Fruit fly (Drosophila melanogaster) whole organism, embryonic: Measurements from ENCODE around the gene CG5390.
A peak's percentile ranks its signal among the peaks of the same experiment; 100 is the strongest.

Source experiments
- B-H2 ChIP-seq: fragments of 200-800 bp; sonication (Bioruptor generic); optimal IDR thresholded peaks from 2 replicates; lab custom pipeline; 2018; ENCODE audit warnings: missing biosample characterization, mild to moderate bottlenecking, missing genetic modification characterization
- BtbVII ChIP-seq: fragments of 200-800 bp; sonication (Bioruptor generic); optimal IDR thresholded peaks from 3 replicates; lab custom pipeline; 2017; ENCODE audit warnings: missing biosample characterization, mild to moderate bottlenecking, missing genetic modification characterization
- CG10267 ChIP-seq: fragments of 200-800 bp; sonication (Bioruptor generic); optimal IDR thresholded peaks from 2 replicates; lab custom pipeline; 2018; ENCODE audit warnings: missing biosample characterization, mild to moderate bottlenecking, missing genetic modification characterization, moderate library complexity
- CG11696 ChIP-seq: fragments of 200-800 bp; sonication (Bioruptor generic); IDR thresholded peaks from 2 replicates; pipeline ENCODE4 v1.3.6; 2022; ENCODE audit warnings: missing biosample characterization, missing genetic modification characterization
- CG1529 ChIP-seq: fragments of 200-800 bp; sonication (Bioruptor generic); optimal IDR thresholded peaks from 3 replicates; lab custom pipeline; 2018; ENCODE audit warnings: missing biosample characterization, missing genetic modification characterization
- CG17328 ChIP-seq: fragments of 200-800 bp; sonication (Bioruptor generic); IDR thresholded peaks from 2 replicates; pipeline ENCODE4 v1.3.6; 2022; ENCODE audit warnings: missing biosample characterization, missing genetic modification characterization
- CG18476 ChIP-seq: fragments of 200-800 bp; sonication (Bioruptor generic); optimal IDR thresholded peaks from 2 replicates; lab custom pipeline; 2016; ENCODE audit warnings: missing biosample characterization, mild to moderate bottlenecking, missing genetic modification characterization
- CG2129 ChIP-seq: fragments of 200-800 bp; sonication (Bioruptor generic); IDR thresholded peaks from 2 replicates; pipeline ENCODE4 v1.3.6; 2022; ENCODE audit warnings: missing biosample characterization, missing genetic modification characterization; ENCODE audit not compliant: partially characterized antibody
- CG2199 ChIP-seq: fragments of 200-800 bp; sonication (Bioruptor generic); IDR thresholded peaks from 3 replicates; pipeline ENCODE4 v1.3.6; 2022; ENCODE audit warnings: missing biosample characterization, missing genetic modification characterization
- CG2712 ChIP-seq: fragments of 200-800 bp; optimal IDR thresholded peaks from 3 replicates; lab custom pipeline; 2019; ENCODE audit warnings: missing biosample characterization, mild to moderate bottlenecking, missing genetic modification characterization, moderate library complexity
- CG30020 ChIP-seq: fragments of 200-800 bp; optimal IDR thresholded peaks from 2 replicates; lab custom pipeline; 2019; ENCODE audit warnings: missing biosample characterization, mild to moderate bottlenecking, missing genetic modification characterization, moderate library complexity
- CG3281 ChIP-seq: fragments of 200-800 bp; sonication (Bioruptor generic); optimal IDR thresholded peaks from 3 replicates; lab custom pipeline; 2017; ENCODE audit warnings: missing biosample characterization, mild to moderate bottlenecking, missing genetic modification characterization
- CG34422 ChIP-seq: fragments of 200-800 bp; sonication (Bioruptor generic); IDR thresholded peaks from 3 replicates; pipeline ENCODE4 v1.3.6; 2022; ENCODE audit warnings: missing biosample characterization, missing genetic modification characterization
- CG3847 ChIP-seq: fragments of 200-800 bp; sonication (Bioruptor generic); IDR thresholded peaks from 2 replicates; pipeline ENCODE4 v1.3.6; 2022; ENCODE audit warnings: missing biosample characterization, missing genetic modification characterization
- CG4424 ChIP-seq: fragments of 200-800 bp; sonication (Bioruptor generic); optimal IDR thresholded peaks from 3 replicates; lab custom pipeline; 2016; ENCODE audit warnings: missing biosample characterization, missing genetic modification characterization
- CG4617 ChIP-seq: fragments of 200-800 bp; sonication (Bioruptor generic); optimal IDR thresholded peaks from 3 replicates; lab custom pipeline; 2016; ENCODE audit warnings: missing biosample characterization, missing genetic modification characterization, borderline replicate concordance
- CG6765 ChIP-seq: fragments of 200-800 bp; sonication (Bioruptor generic); optimal IDR thresholded peaks from 3 replicates; lab custom pipeline; 2017; ENCODE audit warnings: missing biosample characterization, mild to moderate bottlenecking, missing genetic modification characterization
- CG9817 ChIP-seq: fragments of 200-800 bp; sonication (Bioruptor generic); optimal IDR thresholded peaks from 2 replicates; lab custom pipeline; 2018; ENCODE audit warnings: missing biosample characterization, mild to moderate bottlenecking, missing genetic modification characterization, moderate library complexity
- Dad ChIP-seq: fragments of 200-800 bp; sonication (Bioruptor generic); optimal IDR thresholded peaks from 3 replicates; lab custom pipeline; 2016; ENCODE audit warnings: missing biosample characterization, missing genetic modification characterization
- Eip74EF ChIP-seq, 2 experiments: fragments of 200-800 bp in 1 of 2; fragments of >200 bp in 1 of 2; sonication (Bioruptor generic) in 1 of 2; optimal IDR thresholded peaks; 2 replicates each; lab custom pipeline; 2017 to 2019; ENCODE audit warnings: missing biosample characterization in 2 of 2, missing genetic modification characterization in 2 of 2, mild to moderate bottlenecking in 1 of 2, moderate library complexity in 1 of 2
- H15 ChIP-seq: fragments of 200-800 bp; sonication (Bioruptor generic); IDR thresholded peaks from 3 replicates; pipeline ENCODE4 v1.3.6; 2022; ENCODE audit warnings: missing biosample characterization, missing genetic modification characterization
- HHEX ChIP-seq: fragments of 200-800 bp; sonication (Bioruptor generic); optimal IDR thresholded peaks from 3 replicates; lab custom pipeline; 2017; ENCODE audit warnings: missing biosample characterization, mild to moderate bottlenecking, missing genetic modification characterization, missing genetic modification reagents
- Hey ChIP-seq: fragments of 200-800 bp; sonication (Bioruptor generic); optimal IDR thresholded peaks from 3 replicates; lab custom pipeline; 2018; ENCODE audit warnings: missing biosample characterization, mild to moderate bottlenecking, missing genetic modification characterization
- Hr39 ChIP-seq: fragments of >200 bp; optimal IDR thresholded peaks from 2 replicates; lab custom pipeline; 2017
- Hsf ChIP-seq: fragments of 200-800 bp; sonication (Bioruptor generic); optimal IDR thresholded peaks from 3 replicates; lab custom pipeline; 2016; ENCODE audit warnings: missing biosample characterization, missing genetic modification characterization
- Mrtf ChIP-seq: fragments of 200-800 bp; sonication (Bioruptor generic); IDR thresholded peaks from 3 replicates; pipeline ENCODE4 v1.3.6; 2022; ENCODE audit warnings: missing biosample characterization, missing genetic modification characterization
- NC2β ChIP-seq: fragments of 200-800 bp; sonication (Bioruptor generic); optimal IDR thresholded peaks from 2 replicates; lab custom pipeline; 2016; ENCODE audit warnings: missing biosample characterization, missing genetic modification characterization
- NK7.1 ChIP-seq: fragments of 200-800 bp; sonication (Bioruptor generic); optimal IDR thresholded peaks from 3 replicates; lab custom pipeline; 2016; ENCODE audit warnings: missing biosample characterization, missing genetic modification characterization
- Neu2 ChIP-seq: fragments of 200-800 bp; sonication (Bioruptor generic); optimal IDR thresholded peaks from 3 replicates; lab custom pipeline; 2016; ENCODE audit warnings: missing biosample characterization, missing genetic modification characterization, borderline replicate concordance
- Oli ChIP-seq: fragments of 200-800 bp; sonication (Bioruptor generic); optimal IDR thresholded peaks from 2 replicates; lab custom pipeline; 2018; ENCODE audit warnings: missing biosample characterization, mild to moderate bottlenecking, missing genetic modification characterization, moderate library complexity
- PHDP ChIP-seq: fragments of 200-800 bp; sonication (Bioruptor generic); optimal IDR thresholded peaks from 3 replicates; lab custom pipeline; 2018; ENCODE audit warnings: missing biosample characterization, mild to moderate bottlenecking, missing genetic modification characterization, moderate library complexity
- Sin3A ChIP-seq: fragments of >200 bp; optimal IDR thresholded peaks from 2 replicates; lab custom pipeline; 2018
- Sox102F ChIP-seq: fragments of 200-800 bp; sonication (Bioruptor generic); optimal IDR thresholded peaks from 2 replicates; lab custom pipeline; 2018; ENCODE audit warnings: missing biosample characterization, mild to moderate bottlenecking, missing genetic modification characterization, moderate library complexity
- TFAM ChIP-seq: fragments of 200-800 bp; sonication (Bioruptor generic); optimal IDR thresholded peaks from 2 replicates; lab custom pipeline; 2017; ENCODE audit warnings: missing biosample characterization, missing genetic modification characterization, inconsistent platforms
- Vsx1 ChIP-seq: fragments of 200-800 bp; sonication (Bioruptor generic); optimal IDR thresholded peaks from 2 replicates; lab custom pipeline; 2017; ENCODE audit warnings: missing biosample characterization, mild to moderate bottlenecking, missing genetic modification characterization, missing genetic modification reagents
- bowl ChIP-seq: fragments of 200-800 bp; sonication (Bioruptor generic); IDR thresholded peaks from 2 replicates; pipeline ENCODE4 v1.3.6; 2022; ENCODE audit warnings: missing biosample characterization, missing genetic modification characterization
- corto ChIP-seq: fragments of 200-800 bp; sonication (Bioruptor generic); optimal IDR thresholded peaks from 2 replicates; lab custom pipeline; 2016; ENCODE audit warnings: missing biosample characterization, mild to moderate bottlenecking, missing genetic modification characterization, moderate library complexity
- croc ChIP-seq: fragments of 200-800 bp; sonication (Bioruptor generic); conservative IDR thresholded peaks from 3 replicates; pipeline ENCODE4 v1.3.6; 2022; ENCODE audit warnings: missing biosample characterization, missing genetic modification characterization
- dm ChIP-seq: fragments of 200-800 bp; sonication (Bioruptor generic); optimal IDR thresholded peaks from 3 replicates; lab custom pipeline; 2016; ENCODE audit warnings: missing biosample characterization, missing genetic modification characterization
- dmrt11E ChIP-seq: fragments of 200-800 bp; sonication (Bioruptor generic); optimal IDR thresholded peaks from 3 replicates; lab custom pipeline; 2018; ENCODE audit warnings: missing biosample characterization, mild to moderate bottlenecking, missing genetic modification characterization, moderate library complexity
- dmrt99B ChIP-seq: fragments of 200-800 bp; sonication (Bioruptor generic); optimal IDR thresholded peaks from 2 replicates; lab custom pipeline; 2018; ENCODE audit warnings: missing biosample characterization, mild to moderate bottlenecking, missing genetic modification characterization, moderate library complexity
- eyg ChIP-seq: fragments of 200-800 bp; sonication (Bioruptor generic); optimal IDR thresholded peaks from 3 replicates; lab custom pipeline; 2016; ENCODE audit warnings: missing biosample characterization, missing genetic modification characterization
- fd64A ChIP-seq: fragments of 200-800 bp; sonication (Bioruptor generic); optimal IDR thresholded peaks from 3 replicates; lab custom pipeline; 2018; ENCODE audit warnings: missing biosample characterization, mild to moderate bottlenecking, missing genetic modification characterization
- fd96Cb ChIP-seq: fragments of 200-800 bp; sonication (Bioruptor generic); optimal IDR thresholded peaks from 2 replicates; lab custom pipeline; 2018; ENCODE audit warnings: missing biosample characterization, mild to moderate bottlenecking, missing genetic modification characterization, moderate library complexity
- gem ChIP-seq: fragments of 200-800 bp; sonication (Bioruptor generic); optimal IDR thresholded peaks from 2 replicates; lab custom pipeline; 2019; ENCODE audit warnings: missing biosample characterization, mild to moderate bottlenecking, missing genetic modification characterization, moderate library complexity
- insv ChIP-seq, 2 experiments: fragments of 200-800 bp; sonication (Bioruptor generic); optimal IDR thresholded peaks; 3 replicates each; lab custom pipeline; 2016 to 2018; ENCODE audit warnings: missing biosample characterization in 2 of 2, missing genetic modification characterization in 2 of 2
- kah ChIP-seq: fragments of 200-800 bp; sonication (Bioruptor generic); optimal IDR thresholded peaks from 2 replicates; lab custom pipeline; 2018; ENCODE audit warnings: missing biosample characterization, mild to moderate bottlenecking, missing genetic modification characterization
- lmd ChIP-seq: fragments of 200-800 bp; sonication (Bioruptor generic); IDR thresholded peaks from 2 replicates; pipeline ENCODE4 v1.3.6; 2022; ENCODE audit warnings: missing biosample characterization, missing genetic modification characterization
- nerfin-1 ChIP-seq: fragments of 200-800 bp; sonication (Bioruptor generic); optimal IDR thresholded peaks from 3 replicates; lab custom pipeline; 2019; ENCODE audit warnings: missing biosample characterization, mild to moderate bottlenecking, missing genetic modification characterization, moderate library complexity
- ro ChIP-seq: fragments of 200-800 bp; sonication (Bioruptor generic); IDR thresholded peaks from 2 replicates; pipeline ENCODE4 v1.3.6; 2022; ENCODE audit warnings: missing biosample characterization, missing genetic modification characterization
- seq ChIP-seq: fragments of 200-800 bp; sonication (Bioruptor generic); IDR thresholded peaks from 2 replicates; pipeline ENCODE4 v1.3.6; 2022; ENCODE audit warnings: missing biosample characterization, missing genetic modification characterization
- tin ChIP-seq: fragments of 200-800 bp; sonication (Bioruptor generic); optimal IDR thresholded peaks from 3 replicates; lab custom pipeline; 2016; ENCODE audit warnings: missing biosample characterization, missing genetic modification characterization

The CG5390 gene

dm6 chr2L:10299810-10300147 is 6.6 kb downstream of the CG5390 start, which contains the start of gene CYLD (continued):
- TF ChIP-seq NK7.1 (GFP tag; lab: Kevin White, UChicago) (no peak), B-H2 (peak; percentile 14), corto (no peak), CG3847 (no peak), CG2199 (GFP tag; lab: Robert Waterston, UW) (no peak), dm (GFP tag; lab: Kevin White, UChicago) (no peak), Hr39 (lab: Kevin White, UChicago) (no peak), CG1529 (GFP tag; lab: Kevin White, UChicago) (peak; percentile 25), fd96Cb (tag; lab: Kevin White, UChicago) (peak; percentile 54), CG34422 (GFP tag; lab: Robert Waterston, UW) (no peak; the same call in 2 of the 3 replicates), ro (GFP tag; lab: Robert Waterston, UW) (no peak), lmd (GFP tag; lab: Robert Waterston, UW) (no peak; the same call in 1 of the 2 replicates), NC2β (GFP tag; lab: Kevin White, UChicago) (no peak), CG9817 (tag; lab: Kevin White, UChicago) (no peak), kah (GFP tag; lab: Kevin White, UChicago) (no peak), CG2712 (tag; lab: Kevin White, UChicago) (peak; percentile 85), CG2129 (GFP tag; lab: Robert Waterston, UW) (no peak), Dad (no peak), eyg (GFP tag; lab: Kevin White, UChicago) (no peak), Mrtf (GFP tag; lab: Robert Waterston, UW) (no peak), bowl (GFP tag; lab: Robert Waterston, UW) (no peak; the same call in 1 of the 2 replicates), CG6765 (GFP tag; lab: Kevin White, UChicago) (peak; percentile 18), CG18476 (GFP tag; lab: Kevin White, UChicago) (peak; percentile 32), tin (peak; percentile 54), H15 (GFP tag; lab: Robert Waterston, UW) (no peak), Sin3A (lab: Kevin White, UChicago) (no peak), Hey (tag; lab: Kevin White, UChicago) (no peak), CG3281 (peak; percentile 63), dmrt11E (tag; lab: Kevin White, UChicago) (peak; percentile 76), dmrt99B (tag; lab: Kevin White, UChicago) (peak; percentile 72), nerfin-1 (tag; lab: Kevin White, UChicago) (peak; percentile 37), CG30020 (peak; percentile 87), insv (GFP tag; optimal IDR thresholded peaks at IDR 0.05; lab: Kevin White, UChicago) (no peak), CG17328 (GFP tag; lab: Robert Waterston, UW) (peak; percentile 82), PHDP (tag; lab: Kevin White, UChicago) (peak; percentile 85), seq (GFP tag; lab: Robert Waterston, UW) (peak; percentile 41; the same call in 1 of the 2 replicates), Neu2 (no peak), Eip74EF (GFP tag; optimal IDR thresholded peaks at IDR 0.05; lab: Kevin White, UChicago) (peak in 1 of 2 experiments; percentile 64), TFAM (GFP tag; lab: Kevin White, UChicago) (no peak), Hsf (peak; percentile 58), Vsx1 (GFP tag; lab: Kevin White, UChicago) (peak; percentile 15), CG10267 (peak; percentile 77), CG4617 (GFP tag; lab: Kevin White, UChicago) (peak; percentile 33), Oli (tag; lab: Kevin White, UChicago) (peak; percentile 59), gem (tag; lab: Kevin White, UChicago) (peak; percentile 89), Sox102F (GFP tag; lab: Kevin White, UChicago) (peak; percentile 84), croc (no peak), CG4424 (GFP tag; lab: Kevin White, UChicago) (peak; percentile 71), CG11696 (GFP tag; lab: Robert Waterston, UW) (peak; percentile 40; the same call in 1 of the 2 replicates), BtbVII (peak; percentile 41), HHEX (GFP tag; lab: Kevin White, UChicago) (peak; percentile 33), fd64A (GFP tag; lab: Kevin White, UChicago) (no peak)
